Fruit fly (Drosophila melanogaster) whole organism, prepupa: ENCODE data around the gene CG44006.

Experiments used
- CG10669 ChIP-seq: fragments of 200-800 bp; sonication (Bioruptor generic); optimal IDR thresholded peaks from 3 replicates; lab custom pipeline; 2018; ENCODE audit warnings: missing biosample characterization, mild to moderate bottlenecking, missing genetic modification characterization, moderate library complexity
- CG11294 ChIP-seq: fragments of 200-800 bp; sonication (Bioruptor generic); IDR thresholded peaks from 2 replicates; pipeline ENCODE4 v1.3.6; 2022; ENCODE audit warnings: missing biosample characterization, missing genetic modification characterization
- CG11902 ChIP-seq: fragments of 200-800 bp; sonication (Bioruptor generic); optimal IDR thresholded peaks from 3 replicates; lab custom pipeline; 2016; ENCODE audit warnings: missing biosample characterization, missing genetic modification characterization
- CG1621 ChIP-seq: fragments of 200-800 bp; sonication (Bioruptor generic); optimal IDR thresholded peaks from 3 replicates; lab custom pipeline; 2018; ENCODE audit warnings: missing biosample characterization, mild to moderate bottlenecking, missing genetic modification characterization
- CG32006 ChIP-seq: fragments of 200-800 bp; sonication (Bioruptor generic); optimal IDR thresholded peaks from 3 replicates; lab custom pipeline; 2017; ENCODE audit warnings: missing biosample characterization, mild to moderate bottlenecking, missing genetic modification characterization
- CG6854 ChIP-seq: fragments of 200-800 bp; sonication (Bioruptor generic); optimal IDR thresholded peaks from 2 replicates; lab custom pipeline; 2017; ENCODE audit warnings: missing biosample characterization, mild to moderate bottlenecking, missing genetic modification characterization
- CG8319 ChIP-seq: fragments of 200-800 bp; sonication (Bioruptor generic); optimal IDR thresholded peaks from 3 replicates; lab custom pipeline; 2016; ENCODE audit warnings: missing biosample characterization, missing genetic modification characterization
- CG8632 ChIP-seq: fragments of 200-800 bp; sonication (Bioruptor generic); optimal IDR thresholded peaks from 3 replicates; lab custom pipeline; 2016; ENCODE audit warnings: missing biosample characterization, missing genetic modification characterization
- Gug ChIP-seq: fragments of 200-800 bp; sonication (Bioruptor generic); IDR thresholded peaks from 2 replicates; pipeline ENCODE4 v1.3.6; 2022; ENCODE audit warnings: missing biosample characterization, missing genetic modification characterization
- Hr38 ChIP-seq: sonication (Bioruptor generic); optimal IDR thresholded peaks from 2 replicates; lab custom pipeline; 2016; ENCODE audit warnings: missing biosample characterization, missing genetic modification characterization
- OdsH ChIP-seq: fragments of 200-800 bp; sonication (Bioruptor generic); optimal IDR thresholded peaks from 3 replicates; lab custom pipeline; 2016; ENCODE audit warnings: missing biosample characterization, missing genetic modification characterization
- Sox14 ChIP-seq: fragments of 200-800 bp; sonication (Bioruptor generic); optimal IDR thresholded peaks from 3 replicates; lab custom pipeline; 2016; ENCODE audit warnings: missing biosample characterization, missing genetic modification characterization
- achi ChIP-seq: fragments of 200-800 bp; sonication (Bioruptor generic); optimal IDR thresholded peaks from 3 replicates; lab custom pipeline; 2016; ENCODE audit warnings: missing biosample characterization, missing genetic modification characterization
- ss ChIP-seq, 2 experiments: fragments of 200-800 bp; sonication (Bioruptor generic); optimal IDR thresholded peaks; 2 replicates in 1 of 2; 3 replicates in 1 of 2; lab custom pipeline; 2017 to 2018; ENCODE audit warnings: mild to moderate bottlenecking in 2 of 2, missing biosample characterization in 2 of 2, missing genetic modification characterization in 2 of 2, moderate library complexity in 1 of 2

- TF ChIP-seq CG11902 (GFP tag; lab: Kevin White, UChicago) (no peak), Gug (GFP tag; lab: Robert Waterston, UW) (no peak), CG6854 (GFP tag; lab: Kevin White, UChicago) (peak; percentile 81), Hr38 (GFP tag; lab: Kevin White, UChicago) (no peak), OdsH (no peak), ss (GFP tag; optimal IDR thresholded peaks at IDR 0.05; lab: Kevin White, UChicago) (peak; percentile 62 to 67), achi (GFP tag; lab: Kevin White, UChicago) (no peak), CG11294 (GFP tag; lab: Robert Waterston, UW) (no peak), CG32006 (peak; percentile 25), CG8319 (GFP tag; lab: Kevin White, UChicago) (no peak), CG1621 (tag; lab: Kevin White, UChicago) (peak; percentile 12), CG10669 (GFP tag; lab: Kevin White, UChicago) (peak; percentile 32), CG8632 (GFP tag; lab: Kevin White, UChicago) (peak; percentile 25), Sox14 (GFP tag; lab: Kevin White, UChicago) (peak; percentile 8)
Observed at dm6 chr3L:18061713-18062365, 8.1 kb downstream of the CG44006 start.
